Worm (Caenorhabditis elegans): ENCODE data around the gene acc-3.

Gene acc-3

DNA sequence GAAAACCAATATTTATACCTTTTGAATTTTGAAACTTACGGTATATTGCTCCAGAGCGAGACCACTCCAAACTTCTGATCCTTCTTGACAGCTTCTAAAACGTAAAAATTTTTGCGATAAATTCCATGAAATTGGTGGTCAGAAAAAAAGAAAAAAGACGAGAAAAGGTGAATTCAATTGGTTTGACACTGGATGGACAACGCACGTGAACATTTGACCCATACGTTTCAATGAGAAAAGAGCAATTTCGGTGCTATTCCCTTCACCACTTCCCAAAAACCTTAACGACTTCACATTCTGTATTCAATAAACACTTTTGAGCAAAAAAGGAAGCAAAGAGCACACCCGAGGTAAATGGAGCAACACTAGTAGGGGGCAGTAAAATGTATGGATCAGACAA is at the start of gene acc-3:
TSS of gene acc-3 (minus strand) at position 101 of the 400 bp plus-strand sequence.
- no peak for TF ChIP-seq elt-3 (tag; optimal IDR thresholded peaks at IDR 0.05)
- TF ChIP-seq unc-39 (tag; optimal IDR thresholded peaks at IDR 0.05) = no peak
- no peak for TF ChIP-seq flh-1 (GFP tag; optimal IDR thresholded peaks at IDR 0.05)
- no peak for TF ChIP-seq lin-13 (tag; optimal IDR thresholded peaks at IDR 0.05)
- no peak for TF ChIP-seq blmp-1 (tag; optimal IDR thresholded peaks at IDR 0.05)
- no peak for TF ChIP-seq ceh-83 (GFP tag; optimal IDR thresholded peaks at IDR 0.05)
- TF ChIP-seq snpc-4 (tag; optimal IDR thresholded peaks at IDR 0.05) = no peak
- TF ChIP-seq unc-120 (tag; optimal IDR thresholded peaks at IDR 0.05; ENCODE audit: poor library complexity, severe bottlenecking) = no peak
- no peak for TF ChIP-seq nhr-2 (tag; optimal IDR thresholded peaks at IDR 0.05)
- TF ChIP-seq tbx-8 (GFP tag; optimal IDR thresholded peaks at IDR 0.05) = no peak
- TF ChIP-seq bed-3 (GFP tag; optimal IDR thresholded peaks at IDR 0.05) = no peak
- no peak for TF ChIP-seq nhr-76 (tag; optimal IDR thresholded peaks at IDR 0.05)
- no peak for TF ChIP-seq sem-2 (GFP tag; optimal IDR thresholded peaks at IDR 0.05)
- no peak for TF ChIP-seq ces-1 (GFP tag; optimal IDR thresholded peaks at IDR 0.05)
- no peak for TF ChIP-seq ceh-39 (tag; optimal IDR thresholded peaks at IDR 0.05)
- TF ChIP-seq lsy-2 (tag; optimal IDR thresholded peaks at IDR 0.05) = no peak
- TF ChIP-seq zip-8 (tag; optimal IDR thresholded peaks at IDR 0.05) = no peak
- no peak for TF ChIP-seq elt-1 (tag; optimal IDR thresholded peaks at IDR 0.05; ENCODE audit: borderline replicate concordance, insufficient read depth)

DNA sequence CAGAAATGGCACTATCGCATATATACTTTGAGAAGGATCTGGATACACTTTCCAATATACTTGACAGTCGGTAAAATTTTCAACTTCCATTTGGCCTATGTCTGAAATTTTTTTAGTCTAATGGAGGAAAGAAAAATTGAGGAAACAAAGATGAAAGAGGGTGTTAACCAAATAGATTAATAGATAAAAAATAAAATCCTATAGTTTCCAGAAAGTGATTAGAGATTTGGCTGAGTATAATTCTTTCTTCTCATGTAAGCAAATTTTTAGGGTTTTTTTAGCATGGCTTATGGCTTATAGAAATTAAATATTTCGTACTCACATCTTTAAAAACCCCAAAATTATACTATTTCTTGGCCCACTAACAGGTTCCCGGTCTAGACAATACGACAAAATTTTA is 42.6 kb upstream of the acc-3 start, which contains the start of gene npr-1:
TSS of gene npr-1 (minus strand) at position 101 of the 400 bp plus-strand sequence.
- no peak for TF ChIP-seq tbx-8 (GFP tag; optimal IDR thresholded peaks at IDR 0.05)
- no peak for TF ChIP-seq zip-8 (tag; optimal IDR thresholded peaks at IDR 0.05)
- TF ChIP-seq unc-62 (GFP tag; optimal IDR thresholded peaks at IDR 0.05) = no peak
- no peak for TF ChIP-seq mep-1 (tag; optimal IDR thresholded peaks at IDR 0.05)
- no peak for TF ChIP-seq flh-1 (GFP tag; optimal IDR thresholded peaks at IDR 0.05)
- no peak for TF ChIP-seq drap-1 (GFP tag; optimal IDR thresholded peaks at IDR 0.05)
- TF ChIP-seq blmp-1 (tag; optimal IDR thresholded peaks at IDR 0.05) = no peak
- no peak for TF ChIP-seq M03D4.4 (tag; optimal IDR thresholded peaks at IDR 0.05)
- TF ChIP-seq nhr-12 (tag; optimal IDR thresholded peaks at IDR 0.05) = no peak
- TF ChIP-seq ceh-39 (tag; optimal IDR thresholded peaks at IDR 0.05) = no peak
- no peak for TF ChIP-seq bed-3 (GFP tag; optimal IDR thresholded peaks at IDR 0.05)
- no peak for TF ChIP-seq sptf-1 (tag; optimal IDR thresholded peaks at IDR 0.05)
- TF ChIP-seq cnd-1 (tag; optimal IDR thresholded peaks at IDR 0.05) = no peak

ce11 chrX:4761540-4761939 is 34.3 kb upstream of the acc-3 start, which contains the start of gene mls-2:
TSS of gene mls-2 (minus strand) at chrX:4761640.
- TF ChIP-seq mls-2 (tag; optimal IDR thresholded peaks at IDR 0.05) (peak; percentile 66), pha-4 (tag; optimal IDR thresholded peaks at IDR 0.05) (no peak)

ce11 chrX:4759718-4760117 is 32.4 kb upstream of the acc-3 start:
- TF ChIP-seq ztf-11 (tag; optimal IDR thresholded peaks at IDR 0.05) = no peak
- TF ChIP-seq sptf-1 (tag; optimal IDR thresholded peaks at IDR 0.05) = no peak
- no peak for TF ChIP-seq ham-2 (GFP tag; optimal IDR thresholded peaks at IDR 0.05)
- no peak for TF ChIP-seq nhr-12 (tag; optimal IDR thresholded peaks at IDR 0.05)
- no peak for TF ChIP-seq tbx-8 (GFP tag; optimal IDR thresholded peaks at IDR 0.05)
- no peak for TF ChIP-seq unc-120 (tag; optimal IDR thresholded peaks at IDR 0.05; ENCODE audit: poor library complexity, severe bottlenecking)
- TF ChIP-seq lin-13 (tag; optimal IDR thresholded peaks at IDR 0.05) = no peak
- peak; percentile 52 for TF ChIP-seq ceh-43 (GFP tag; optimal IDR thresholded peaks at IDR 0.05)
- no peak for TF ChIP-seq ceh-39 (tag; optimal IDR thresholded peaks at IDR 0.05)
- no peak for TF ChIP-seq ceh-83 (GFP tag; optimal IDR thresholded peaks at IDR 0.05)
- no peak for TF ChIP-seq unc-39 (tag; optimal IDR thresholded peaks at IDR 0.05)
- TF ChIP-seq ces-1 (GFP tag; optimal IDR thresholded peaks at IDR 0.05) = peak; percentile 54
- TF ChIP-seq nhr-76 (tag; optimal IDR thresholded peaks at IDR 0.05) = no peak
- TF ChIP-seq unc-62 (GFP tag; optimal IDR thresholded peaks at IDR 0.05) = no peak
- TF ChIP-seq nhr-2 (tag; optimal IDR thresholded peaks at IDR 0.05) = peak; percentile 91
- no peak for TF ChIP-seq nhr-237 (tag; optimal IDR thresholded peaks at IDR 0.05)
- TF ChIP-seq elt-3 (tag; optimal IDR thresholded peaks at IDR 0.05) = no peak
- no peak for TF ChIP-seq hlh-1 (tag; optimal IDR thresholded peaks at IDR 0.05)
- peak; percentile 98 for TF ChIP-seq mls-2 (tag; optimal IDR thresholded peaks at IDR 0.05)
- no peak for TF ChIP-seq blmp-1 (tag; optimal IDR thresholded peaks at IDR 0.05)
- no peak for TF ChIP-seq mab-5 (tag; optimal IDR thresholded peaks at IDR 0.05)
